Fruit fly (Drosophila melanogaster) whole organism, embryonic: ENCODE measurements around the gene gl.

ENCODE experiments used
- Adf1 ChIP-seq: fragments of 200-800 bp; sonication (Bioruptor generic); IDR thresholded peaks from 2 replicates; pipeline ENCODE4 v1.3.6; 2022; ENCODE audit warnings: missing biosample characterization, missing genetic modification characterization
- Atf6 ChIP-seq: fragments of 200-800 bp; sonication (Bioruptor generic); IDR thresholded peaks from 2 replicates; pipeline ENCODE4 v1.3.6; 2022; ENCODE audit warnings: missing biosample characterization, missing genetic modification characterization
- B-H1 ChIP-seq: fragments of 200-800 bp; sonication (Bioruptor generic); IDR thresholded peaks from 3 replicates; pipeline ENCODE4 v1.3.6; 2022; ENCODE audit warnings: missing biosample characterization, missing genetic modification characterization
- Bgb ChIP-seq: fragments of 200-800 bp; sonication (Bioruptor generic); IDR thresholded peaks from 2 replicates; pipeline ENCODE4 v1.3.6; 2022; ENCODE audit warnings: missing biosample characterization, missing genetic modification characterization; ENCODE audit not compliant: partially characterized antibody
- CG11504 ChIP-seq: fragments of 200-800 bp; sonication (Bioruptor generic); optimal IDR thresholded peaks from 3 replicates; lab custom pipeline; 2019; ENCODE audit warnings: missing biosample characterization, mild to moderate bottlenecking, missing genetic modification characterization, moderate library complexity
- CG12391 ChIP-seq: fragments of 200-800 bp; sonication (Bioruptor generic); optimal IDR thresholded peaks from 3 replicates; lab custom pipeline; 2018; ENCODE audit warnings: missing biosample characterization, mild to moderate bottlenecking, missing genetic modification characterization, moderate library complexity
- CG12769 ChIP-seq: fragments of 200-800 bp; sonication (Bioruptor generic); optimal IDR thresholded peaks from 2 replicates; lab custom pipeline; 2019; ENCODE audit warnings: missing biosample characterization, mild to moderate bottlenecking, missing genetic modification characterization, moderate library complexity
- CG18011 ChIP-seq: fragments of 200-800 bp; sonication (Bioruptor generic); optimal IDR thresholded peaks from 2 replicates; lab custom pipeline; 2017; ENCODE audit warnings: missing biosample characterization, missing genetic modification characterization, mild to moderate bottlenecking, moderate library complexity, missing genotype
- CG18599 ChIP-seq: fragments of 200-800 bp; sonication (Bioruptor generic); optimal IDR thresholded peaks from 3 replicates; lab custom pipeline; 2017; ENCODE audit warnings: missing biosample characterization, missing genetic modification characterization, mild to moderate bottlenecking, moderate library complexity, missing genetic modification reagents
- CG2120 ChIP-seq: fragments of 200-800 bp; sonication (Bioruptor generic); optimal IDR thresholded peaks from 3 replicates; lab custom pipeline; 2016; ENCODE audit warnings: missing biosample characterization, missing genetic modification characterization
- CG30403 ChIP-seq: fragments of 200-800 bp; sonication (Bioruptor generic); optimal IDR thresholded peaks from 3 replicates; lab custom pipeline; 2016; ENCODE audit warnings: missing biosample characterization, missing genetic modification characterization
- CG32532 ChIP-seq: fragments of 200-800 bp; sonication (Bioruptor generic); IDR thresholded peaks from 2 replicates; pipeline ENCODE4 v1.3.6; 2022; ENCODE audit warnings: missing biosample characterization, missing genetic modification characterization
- CG32767 ChIP-seq: fragments of 200-800 bp; sonication (Bioruptor generic); IDR thresholded peaks from 2 replicates; pipeline ENCODE4 v1.3.6; 2022; ENCODE audit warnings: missing biosample characterization, missing genetic modification characterization
- CG34422 ChIP-seq: fragments of 200-800 bp; sonication (Bioruptor generic); IDR thresholded peaks from 3 replicates; pipeline ENCODE4 v1.3.6; 2022; ENCODE audit warnings: missing biosample characterization, missing genetic modification characterization
- CG7963 ChIP-seq: fragments of 200-800 bp; sonication (Bioruptor generic); IDR thresholded peaks from 3 replicates; pipeline ENCODE4 v1.3.6; 2022; ENCODE audit warnings: missing biosample characterization, missing genetic modification characterization; ENCODE audit not compliant: partially characterized antibody
- CG8924 ChIP-seq: fragments of 200-800 bp; optimal IDR thresholded peaks from 3 replicates; lab custom pipeline; 2019; ENCODE audit warnings: missing biosample characterization, mild to moderate bottlenecking, missing genetic modification characterization, moderate library complexity
- CG9932 ChIP-seq: fragments of 200-800 bp; sonication (Bioruptor generic); IDR thresholded peaks from 2 replicates; pipeline ENCODE4 v1.3.6; 2022; ENCODE audit warnings: missing biosample characterization, missing genetic modification characterization
- Deaf1 ChIP-seq: fragments of 200-800 bp; optimal IDR thresholded peaks from 3 replicates; lab custom pipeline; 2019; ENCODE audit warnings: missing biosample characterization, mild to moderate bottlenecking, missing genetic modification characterization, moderate library complexity
- Dll ChIP-seq: fragments of 200-800 bp; sonication (Bioruptor generic); IDR thresholded peaks from 4 replicates; pipeline ENCODE4 v1.3.6; 2022; ENCODE audit warnings: missing biosample characterization, missing genetic modification characterization; ENCODE audit not compliant: partially characterized antibody
- Hr51 ChIP-seq, 2 experiments: fragments of 200-800 bp; sonication (Bioruptor generic); optimal IDR thresholded peaks; 2 replicates in 1 of 2; 3 replicates in 1 of 2; lab custom pipeline; 2016 to 2018; ENCODE audit warnings: missing biosample characterization in 2 of 2, missing genetic modification characterization in 2 of 2, mild to moderate bottlenecking in 1 of 2, moderate library complexity in 1 of 2
- Jarid2 ChIP-seq: fragments of 200-800 bp; sonication (Bioruptor generic); optimal IDR thresholded peaks from 3 replicates; lab custom pipeline; 2017; ENCODE audit warnings: mild to moderate bottlenecking, missing biosample characterization, missing genetic modification reagents, missing genetic modification characterization
- MBD-R2 ChIP-seq: fragments of 200-800 bp; sonication (Bioruptor generic); IDR thresholded peaks from 2 replicates; pipeline ENCODE4 v1.3.6; 2022; ENCODE audit warnings: missing biosample characterization, missing genetic modification characterization
- Med ChIP-seq: fragments of 200-800 bp; sonication (Bioruptor generic); peaks from one replicate; lab custom pipeline; 2016; ENCODE audit warnings: missing biosample characterization, missing genetic modification characterization, mild to moderate bottlenecking, inconsistent platforms, moderate library complexity
- Sox102F ChIP-seq: fragments of 200-800 bp; sonication (Bioruptor generic); optimal IDR thresholded peaks from 2 replicates; lab custom pipeline; 2018; ENCODE audit warnings: missing biosample characterization, mild to moderate bottlenecking, missing genetic modification characterization, moderate library complexity
- Spps ChIP-seq: fragments of 200-800 bp; sonication (Bioruptor generic); optimal IDR thresholded peaks from 2 replicates; lab custom pipeline; 2018; ENCODE audit warnings: missing biosample characterization, mild to moderate bottlenecking, missing genetic modification characterization
- Trl ChIP-seq, 3 experiments: fragments of >200 bp in 2 of 3; fragments of 200-800 bp in 1 of 3; sonication (Bioruptor generic) in 1 of 3; optimal IDR thresholded peaks; 2 replicates in 1 of 3; 3 replicates in 2 of 3; lab custom pipeline; 2016 to 2017; ENCODE audit warnings: missing biosample characterization in 1 of 3, missing genetic modification characterization in 1 of 3
- abd-A ChIP-seq: fragments of 200-800 bp; sonication (Bioruptor generic); optimal IDR thresholded peaks from 3 replicates; lab custom pipeline; 2019; ENCODE audit warnings: missing biosample characterization, mild to moderate bottlenecking, missing genetic modification characterization, moderate library complexity
- chinmo ChIP-seq: fragments of 200-800 bp; sonication (Bioruptor generic); IDR thresholded peaks from 4 replicates; pipeline ENCODE4 v1.3.6; 2022; ENCODE audit warnings: missing biosample characterization, missing genetic modification characterization; ENCODE audit not compliant: partially characterized antibody
- crol ChIP-seq: fragments of 200-800 bp; sonication (Bioruptor generic); IDR thresholded peaks from 2 replicates; pipeline ENCODE4 v1.3.6; 2022; ENCODE audit warnings: missing biosample characterization, missing genetic modification characterization
- dmrt99B ChIP-seq: fragments of 200-800 bp; sonication (Bioruptor generic); optimal IDR thresholded peaks from 2 replicates; lab custom pipeline; 2018; ENCODE audit warnings: missing biosample characterization, mild to moderate bottlenecking, missing genetic modification characterization, moderate library complexity
- ewg ChIP-seq: fragments of 200-800 bp; sonication (Bioruptor generic); optimal IDR thresholded peaks from 3 replicates; lab custom pipeline; 2017; ENCODE audit warnings: mild to moderate bottlenecking, missing biosample characterization, missing genetic modification reagents, missing genetic modification characterization
- eyg ChIP-seq: fragments of 200-800 bp; sonication (Bioruptor generic); optimal IDR thresholded peaks from 3 replicates; lab custom pipeline; 2016; ENCODE audit warnings: missing biosample characterization, missing genetic modification characterization
- gem ChIP-seq: fragments of 200-800 bp; sonication (Bioruptor generic); optimal IDR thresholded peaks from 2 replicates; lab custom pipeline; 2019; ENCODE audit warnings: missing biosample characterization, mild to moderate bottlenecking, missing genetic modification characterization, moderate library complexity
- grau ChIP-seq: fragments of 200-800 bp; optimal IDR thresholded peaks from 3 replicates; lab custom pipeline; 2019; ENCODE audit warnings: missing biosample characterization, mild to moderate bottlenecking, missing genetic modification characterization, moderate library complexity
- lilli ChIP-seq: fragments of 200-800 bp; sonication (Bioruptor generic); optimal IDR thresholded peaks from 3 replicates; lab custom pipeline; 2016; ENCODE audit warnings: missing biosample characterization, missing genetic modification characterization
- lmd ChIP-seq: fragments of 200-800 bp; sonication (Bioruptor generic); IDR thresholded peaks from 2 replicates; pipeline ENCODE4 v1.3.6; 2022; ENCODE audit warnings: missing biosample characterization, missing genetic modification characterization
- pan ChIP-seq, 4 experiments: fragments of >200 bp in 3 of 4; fragments of 200-800 bp in 1 of 4; sonication (Bioruptor generic) in 1 of 4; optimal IDR thresholded peaks in 3 of 4; IDR thresholded peaks in 1 of 4; 2 replicates each; pipeline versions ENCODE4 v1.3.6 to Lab custom; 2017 to 2022; ENCODE audit warnings: missing biosample characterization in 2 of 4, missing genetic modification characterization in 2 of 4, mixed read lengths in 1 of 4
- psq ChIP-seq: fragments of 200-800 bp; sonication (Bioruptor generic); optimal IDR thresholded peaks from 2 replicates; lab custom pipeline; 2017; ENCODE audit warnings: missing biosample characterization, missing genetic modification characterization
- pum ChIP-seq: fragments of 200-800 bp; sonication (Bioruptor generic); optimal IDR thresholded peaks from 2 replicates; lab custom pipeline; 2016; ENCODE audit warnings: missing biosample characterization, missing genetic modification characterization
- row ChIP-seq: fragments of 200-800 bp; sonication (Bioruptor generic); IDR thresholded peaks from 3 replicates; pipeline ENCODE4 v1.3.6; 2022; ENCODE audit warnings: missing biosample characterization, missing genetic modification characterization
- scrt ChIP-seq: fragments of 200-800 bp; sonication (Bioruptor generic); optimal IDR thresholded peaks from 2 replicates; lab custom pipeline; 2018; ENCODE audit warnings: missing biosample characterization, mild to moderate bottlenecking, missing genetic modification characterization, moderate library complexity
- seq ChIP-seq: fragments of 200-800 bp; sonication (Bioruptor generic); IDR thresholded peaks from 2 replicates; pipeline ENCODE4 v1.3.6; 2022; ENCODE audit warnings: missing biosample characterization, missing genetic modification characterization
- sna ChIP-seq: fragments of 200-800 bp; sonication (Bioruptor generic); IDR thresholded peaks from 2 replicates; pipeline ENCODE4 v1.3.6; 2022; ENCODE audit warnings: missing biosample characterization, missing genetic modification characterization; ENCODE audit not compliant: partially characterized antibody
- unc-4 ChIP-seq: fragments of 200-800 bp; sonication (Bioruptor generic); IDR thresholded peaks from 2 replicates; pipeline ENCODE4 v1.3.6; 2022; ENCODE audit warnings: missing biosample characterization, missing genetic modification characterization; ENCODE audit not compliant: partially characterized antibody
- z ChIP-seq: fragments of 200-800 bp; sonication (Bioruptor generic); IDR thresholded peaks from 3 replicates; pipeline ENCODE4 v1.3.6; 2022; ENCODE audit warnings: missing biosample characterization, missing genetic modification characterization
- zen2 ChIP-seq: fragments of 200-800 bp; sonication (Bioruptor generic); IDR thresholded peaks from 3 replicates; pipeline ENCODE4 v1.3.6; 2022; ENCODE audit warnings: missing biosample characterization, missing genetic modification characterization; ENCODE audit not compliant: partially characterized antibody

gl gene

dm6 chr3R:18360630-18361260 lies 11.8 kb downstream of the gl start, which contains the start of gene CG15803:
CG15803 (minus strand) TSS chr3R:18360728.
- TF ChIP-seq CG18011 (no peak), sna (GFP tag; lab: Robert Waterston, UW) (0 out of 2 replicates have a peak, but pooled peaks have one; percentile 24), abd-A (tag; lab: Kevin White, UChicago) (peak; percentile 76), Trl (optimal IDR thresholded peaks at IDR 0.05; lab: Kevin White, UChicago) (peak; percentile 43 to 67), Trl (GFP tag; optimal IDR thresholded peaks at IDR 0.05; lab: Kevin White, UChicago) (no peak), gem (tag; lab: Kevin White, UChicago) (peak; percentile 30), row (GFP tag; lab: Robert Waterston, UW) (peak; percentile 55; the same call in 2 of the 3 replicates), CG12391 (tag; lab: Kevin White, UChicago) (peak; percentile 5), CG34422 (GFP tag; lab: Robert Waterston, UW) (0 out of 3 replicates have a peak, but pooled peaks have one; percentile 38), Sox102F (GFP tag; lab: Kevin White, UChicago) (no peak), psq (no peak), seq (peak; percentile 10; the same call in 1 of the 2 replicates), CG2120 (peak; percentile 48), CG18599 (GFP tag; lab: Kevin White, UChicago) (peak; percentile 55), Deaf1 (tag; lab: Kevin White, UChicago) (peak; percentile 78), CG30403 (GFP tag; lab: Kevin White, UChicago) (peak; percentile 18), Med (GFP tag; lab: Kevin White, UChicago) (peak; percentile 67), Dll (0 out of 4 replicates have a peak, but pooled peaks have one; percentile 17), Hr51 (GFP tag; optimal IDR thresholded peaks at IDR 0.05; lab: Kevin White, UChicago) (peak in 1 of 2 experiments; percentile 25), lilli (GFP tag; lab: Kevin White, UChicago) (peak; percentile 24), unc-4 (0 out of 2 replicates have a peak, but pooled peaks have one; percentile 15), chinmo (GFP tag; lab: Robert Waterston, UW) (peak; percentile 51; the same call in 1 of the 4 replicates), scrt (GFP tag; lab: Kevin White, UChicago) (peak; percentile 26), MBD-R2 (GFP tag; lab: Robert Waterston, UW) (0 out of 2 replicates have a peak, but pooled peaks have one; percentile 5), z (GFP tag; lab: Robert Waterston, UW) (peak; percentile 59; the same call in 1 of the 3 replicates), Atf6 (GFP tag; lab: Robert Waterston, UW) (peak; percentile 23; the same call in 1 of the 2 replicates), dmrt99B (tag; lab: Kevin White, UChicago) (peak; percentile 8), Jarid2 (GFP tag; lab: Kevin White, UChicago) (peak; percentile 47), B-H1 (GFP tag; lab: Robert Waterston, UW) (no peak), CG12769 (tag; lab: Kevin White, UChicago) (peak; percentile 72), pum (GFP tag; lab: Kevin White, UChicago) (no peak), crol (GFP tag; lab: Robert Waterston, UW) (peak; percentile 68), Adf1 (GFP tag; lab: Robert Waterston, UW) (peak; percentile 47; the same call in 1 of the 2 replicates), CG32532 (GFP tag; lab: Robert Waterston, UW) (0 out of 2 replicates have a peak, but pooled peaks have one; percentile 37), ewg (GFP tag; lab: Kevin White, UChicago) (peak; percentile 89), zen2 (GFP tag; lab: Robert Waterston, UW) (peak; percentile 41; the same call in 1 of the 3 replicates), pan (optimal IDR thresholded peaks at IDR 0.05; lab: Kevin White, UChicago) (no peak), pan (GFP tag; optimal IDR thresholded peaks at IDR 0.05 in 1 of 2, IDR thresholded peaks at IDR 0.05 in 1 of 2) (no peak), CG32767 (GFP tag; lab: Robert Waterston, UW) (no peak), CG7963 (GFP tag; lab: Robert Waterston, UW) (no peak), Bgb (GFP tag; lab: Robert Waterston, UW) (0 out of 2 replicates have a peak, but pooled peaks have one; percentile 19), CG9932 (peak; percentile 37; the same call in 1 of the 2 replicates), CG8924 (tag; lab: Kevin White, UChicago) (no peak), grau (tag; lab: Kevin White, UChicago) (peak; percentile 8), Spps (tag; lab: Kevin White, UChicago) (no peak), lmd (GFP tag; lab: Robert Waterston, UW) (peak; percentile 5; the same call in 1 of the 2 replicates), eyg (GFP tag; lab: Kevin White, UChicago) (no peak), CG11504 (tag; lab: Kevin White, UChicago) (peak; percentile 18)
